Fruit fly (Drosophila melanogaster): ENCODE measurements around the gene CG15879.
A peak's percentile ranks its signal among the peaks of the same experiment; 100 is the strongest.

The CG15879 gene

DNA sequence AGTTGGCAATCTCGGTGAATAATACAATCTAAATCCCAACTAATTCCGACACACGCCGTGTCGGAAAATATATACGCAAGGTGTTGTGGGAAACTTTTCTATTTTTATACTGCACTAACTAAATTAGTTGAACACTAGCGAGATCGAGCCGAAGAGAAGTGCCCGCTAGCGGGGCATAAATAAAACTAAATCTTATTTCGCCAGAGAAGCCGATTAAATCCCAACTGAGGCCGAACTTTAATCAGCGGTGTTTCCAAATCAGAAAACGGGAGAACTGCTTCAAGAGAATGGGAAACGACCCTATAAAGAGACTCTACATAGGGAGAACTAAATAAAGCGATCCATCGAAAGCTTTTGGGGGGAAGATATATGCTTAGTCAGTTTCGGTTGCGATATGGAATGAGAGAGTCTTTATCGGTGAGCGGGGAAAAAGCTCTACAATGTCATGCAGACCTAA is 23.1 kb upstream of the CG15879 start, which contains the start of gene CG5707 (continued):
- TF ChIP-seq CG15514 (GFP tag; optimal IDR thresholded peaks at IDR 0.05) (peak; percentile 6), GATAe (GFP tag; conservative IDR thresholded peaks at IDR 0.05) (no peak), CG13287 (GFP tag; IDR thresholded peaks at IDR 0.05; ENCODE audit: partially characterized antibody) (peak; percentile 19; the same call in 1 of the 2 replicates), Abd-B (GFP tag; optimal IDR thresholded peaks at IDR 0.05) (no peak), gt (GFP tag; IDR thresholded peaks at IDR 0.05) (no peak), Ada2b (GFP tag; IDR thresholded peaks at IDR 0.05) (no peak), Hr78 (GFP tag; optimal IDR thresholded peaks at IDR 0.05) (peak in 1 of 2 experiments; percentile 76), D19A (tag; optimal IDR thresholded peaks at IDR 0.05) (no peak), Pdp1 (GFP tag; optimal IDR thresholded peaks at IDR 0.05) (no peak), Jarid2 (GFP tag; optimal IDR thresholded peaks at IDR 0.05) (peak; percentile 72), Lim3 (GFP tag; IDR thresholded peaks at IDR 0.05) (no peak), Oaz (GFP tag; IDR thresholded peaks at IDR 0.05) (no peak), Hmr (GFP tag; optimal IDR thresholded peaks at IDR 0.05) (no peak), Tbp (GFP tag; optimal IDR thresholded peaks at IDR 0.05) (no peak), CG32772 (GFP tag; IDR thresholded peaks at IDR 0.05) (no peak), CG4730 (GFP tag; IDR thresholded peaks at IDR 0.05) (no peak), CG13775 (GFP tag; optimal IDR thresholded peaks at IDR 0.05) (no peak), CG30431 (GFP tag; optimal IDR thresholded peaks at IDR 0.05) (no peak), CG18764 (GFP tag; optimal IDR thresholded peaks at IDR 0.05) (no peak), Mad (GFP tag; optimal IDR thresholded peaks at IDR 0.05) (no peak), Xbp1 (GFP tag; optimal IDR thresholded peaks at IDR 0.05) (no peak), Neu2 (GFP tag; optimal IDR thresholded peaks at IDR 0.05; ENCODE audit: borderline replicate concordance) (no peak), salm (tag; optimal IDR thresholded peaks at IDR 0.05) (no peak), inv (GFP tag; IDR thresholded peaks at IDR 0.05; ENCODE audit: partially characterized antibody) (no peak), gfzf (GFP tag; optimal IDR thresholded peaks at IDR 0.05) (no peak), wdn (GFP tag; IDR thresholded peaks at IDR 0.05) (no peak), CG15479 (GFP tag; optimal IDR thresholded peaks at IDR 0.05) (no peak), trem (tag; optimal IDR thresholded peaks at IDR 0.05) (no peak), fd102C (GFP tag; optimal IDR thresholded peaks at IDR 0.05) (no peak), cwo (GFP tag; optimal IDR thresholded peaks at IDR 0.05) (no peak), repo (GFP tag; optimal IDR thresholded peaks at IDR 0.05) (no peak)

DNA sequence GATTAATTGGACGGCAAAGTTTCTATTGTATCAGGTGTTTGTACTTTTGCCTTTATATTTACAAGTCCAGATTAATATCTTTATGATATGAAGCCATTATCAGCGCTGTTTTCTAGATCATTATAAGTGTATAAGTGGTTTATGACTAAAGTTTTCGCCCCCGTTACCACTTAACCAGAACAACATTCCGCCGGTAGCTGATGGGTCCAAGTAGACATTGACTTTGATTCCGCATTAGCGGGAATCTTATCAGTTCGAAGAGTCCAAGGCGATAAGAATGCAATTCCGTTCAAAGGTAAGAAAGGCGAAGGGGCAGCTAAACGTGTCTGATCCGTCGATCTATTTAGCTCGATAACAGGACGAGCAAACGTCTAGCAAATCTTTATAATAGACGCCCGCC is 22.6 kb upstream of the CG15879 start:
- TF ChIP-seq sd (tag; optimal IDR thresholded peaks at IDR 0.05) (peak; percentile 62), exex (tag; optimal IDR thresholded peaks at IDR 0.05) (peak; percentile 34), grn (GFP tag; optimal IDR thresholded peaks at IDR 0.05) (peak; percentile 41), scrt (GFP tag; optimal IDR thresholded peaks at IDR 0.05) (no peak), Hey (tag; optimal IDR thresholded peaks at IDR 0.05) (peak; percentile 74), CG2889 (GFP tag; IDR thresholded peaks at IDR 0.05) (no peak)

DNA sequence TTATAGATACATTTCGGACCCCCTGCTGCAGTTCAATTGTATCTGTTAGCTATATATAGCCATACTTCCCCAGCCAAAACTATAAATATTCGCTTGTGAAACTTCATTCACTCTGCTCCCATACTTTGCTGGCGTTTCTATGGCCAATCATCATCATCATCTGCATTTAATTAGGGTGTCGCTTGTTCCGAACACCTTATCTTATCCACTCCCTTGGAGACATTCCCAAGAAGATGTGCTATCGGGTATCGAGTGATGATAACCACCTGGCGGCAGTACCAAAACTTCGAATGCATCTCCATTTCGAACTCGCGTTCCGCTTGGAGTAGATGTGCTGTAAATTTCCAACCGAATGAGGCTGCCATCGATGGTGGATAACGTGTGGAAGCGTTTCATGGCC is 16.7 kb upstream of the CG15879 start, which contains the start of gene CG13810:
TSS of gene CG13810 (plus strand) at position 301 of the 400 bp plus-strand sequence.
- no peak for TF ChIP-seq ac (GFP tag; optimal IDR thresholded peaks at IDR 0.05)
- no peak for TF ChIP-seq CG3281 (GFP tag; optimal IDR thresholded peaks at IDR 0.05)
- TF ChIP-seq HLH4C (GFP tag; IDR thresholded peaks at IDR 0.05; ENCODE audit: partially characterized antibody): no peak
- no peak for TF ChIP-seq trh (GFP tag; optimal IDR thresholded peaks at IDR 0.05)
- TF ChIP-seq disco-r (GFP tag; optimal IDR thresholded peaks at IDR 0.05): no peak
- TF ChIP-seq ind (GFP tag; optimal IDR thresholded peaks at IDR 0.05): no peak
- TF ChIP-seq en (GFP tag; optimal IDR thresholded peaks at IDR 0.05): no peak
- no peak for TF ChIP-seq bsh (GFP tag; optimal IDR thresholded peaks at IDR 0.05)
- TF ChIP-seq NC2α (GFP tag; optimal IDR thresholded peaks at IDR 0.05): no peak
- TF ChIP-seq Eip74EF (GFP tag; optimal IDR thresholded peaks at IDR 0.05): no peak
- TF ChIP-seq pb (GFP tag; optimal IDR thresholded peaks at IDR 0.05): no peak
- TF ChIP-seq pnt (GFP tag; optimal IDR thresholded peaks at IDR 0.05): no peak
- TF ChIP-seq pzg (GFP tag; optimal IDR thresholded peaks at IDR 0.05): no peak
- TF ChIP-seq Poxn (GFP tag; IDR thresholded peaks at IDR 0.05): no peak

All from whole organism, embryonic.